Worm (Caenorhabditis elegans) whole organism, late embryonic: Measurements from ENCODE around the gene F43D2.7.

Source experiments
- ama-1 ChIP-seq: fragments of 150-350 bp; optimal IDR thresholded peaks from 2 replicates; lab custom pipeline; 2014
- ceh-34 ChIP-seq: sonication (generic microtip); optimal IDR thresholded peaks from 2 replicates; lab custom pipeline; 2016; ENCODE audit warnings: mild to moderate bottlenecking, missing genetic modification characterization, missing compliant biosample characterization
- ceh-45 ChIP-seq: fragments of 200-800 bp; sonication (Bioruptor generic); IDR thresholded peaks from 2 replicates; pipeline ENCODE4 v1.3.6; 2022; ENCODE audit warnings: missing genetic modification reagents, missing genetic modification characterization, missing compliant biosample characterization
- dve-1 ChIP-seq: sonication (generic microtip); optimal IDR thresholded peaks from 2 replicates; lab custom pipeline; 2017; ENCODE audit warnings: antibody characterized with exemption, mild to moderate bottlenecking, missing genetic modification characterization, missing compliant biosample characterization
- ets-4 ChIP-seq: sonication (generic microtip); optimal IDR thresholded peaks from 2 replicates; lab custom pipeline; 2016; ENCODE audit warnings: missing genetic modification characterization, missing compliant biosample characterization
- nhr-11 ChIP-seq: fragments of 150-350 bp; optimal IDR thresholded peaks from 2 replicates; lab custom pipeline; 2014; ENCODE audit warnings: missing biosample characterization, missing genetic modification characterization
- pqm-1 ChIP-seq: sonication (generic microtip); optimal IDR thresholded peaks from 2 replicates; lab custom pipeline; 2016; ENCODE audit warnings: missing genetic modification characterization, missing compliant biosample characterization
- sox-4 ChIP-seq: sonication (generic microtip); optimal IDR thresholded peaks from 2 replicates; lab custom pipeline; 2017; ENCODE audit warnings: mild to moderate bottlenecking, missing genetic modification characterization, inconsistent platforms, missing compliant biosample characterization
- tbx-2 ChIP-seq: sonication (generic microtip); optimal IDR thresholded peaks from 2 replicates; lab custom pipeline; 2016; ENCODE audit warnings: missing genetic modification characterization, missing compliant biosample characterization
- unc-86 ChIP-seq: sonication (generic microtip); optimal IDR thresholded peaks from 2 replicates; lab custom pipeline; 2016; ENCODE audit warnings: missing genetic modification characterization, missing compliant biosample characterization

- no peak for TF ChIP-seq ama-1 (lab: Kevin White, UChicago)
- no peak for TF ChIP-seq nhr-11 (tag; lab: Kevin White, UChicago)
- no peak for TF ChIP-seq dve-1
- TF ChIP-seq sox-4 (tag; lab: Kevin White, UChicago), result no peak
- no peak for TF ChIP-seq tbx-2
- no peak for TF ChIP-seq ets-4
- TF ChIP-seq ceh-45 (GFP tag; lab: Robert Waterston, UW), result no peak
- no peak for TF ChIP-seq unc-86 (tag; lab: Kevin White, UChicago)
- no peak for TF ChIP-seq ceh-34
- no peak for TF ChIP-seq pqm-1 (tag; lab: Kevin White, UChicago)
Measured at ce11 chrV:14658131-14658530, 18.2 kb upstream of the F43D2.7 start, which contains the start of gene slc-25A29.
